Fruit fly (Drosophila melanogaster) whole organism, prepupa: ENCODE results near the gene Sirt6.

Experiments used
- Blimp-1 ChIP-seq: fragments of 200-800 bp; sonication (Bioruptor generic); optimal IDR thresholded peaks from 3 replicates; lab custom pipeline; 2017; ENCODE audit warnings: missing biosample characterization, missing genetic modification characterization, mild to moderate bottlenecking, moderate library complexity, missing genetic modification reagents
- CG10631 ChIP-seq: fragments of 200-800 bp; sonication (Bioruptor generic); optimal IDR thresholded peaks from 2 replicates; lab custom pipeline; 2016; ENCODE audit warnings: missing biosample characterization, missing genetic modification characterization
- CG10669 ChIP-seq: fragments of 200-800 bp; sonication (Bioruptor generic); optimal IDR thresholded peaks from 3 replicates; lab custom pipeline; 2018; ENCODE audit warnings: missing biosample characterization, mild to moderate bottlenecking, missing genetic modification characterization, moderate library complexity
- CG11762 ChIP-seq: fragments of 200-800 bp; sonication (Bioruptor generic); optimal IDR thresholded peaks from 3 replicates; lab custom pipeline; 2016; ENCODE audit warnings: missing biosample characterization, missing genetic modification characterization; ENCODE audit not compliant: insufficient read depth
- CG11902 ChIP-seq: fragments of 200-800 bp; sonication (Bioruptor generic); optimal IDR thresholded peaks from 3 replicates; lab custom pipeline; 2016; ENCODE audit warnings: missing biosample characterization, missing genetic modification characterization
- CG15336 ChIP-seq: fragments of 200-800 bp; sonication (Bioruptor generic); IDR thresholded peaks from 2 replicates; pipeline ENCODE4 v1.3.6; 2022; ENCODE audit warnings: missing biosample characterization, missing genetic modification characterization
- CG1621 ChIP-seq: fragments of 200-800 bp; sonication (Bioruptor generic); optimal IDR thresholded peaks from 3 replicates; lab custom pipeline; 2018; ENCODE audit warnings: missing biosample characterization, mild to moderate bottlenecking, missing genetic modification characterization
- CG16779 ChIP-seq: fragments of 200-800 bp; sonication (Bioruptor generic); optimal IDR thresholded peaks from 3 replicates; lab custom pipeline; 2017; ENCODE audit warnings: missing biosample characterization, mild to moderate bottlenecking, missing genetic modification characterization
- CG3032 ChIP-seq: fragments of 200-800 bp; optimal IDR thresholded peaks from 2 replicates; lab custom pipeline; 2019; ENCODE audit warnings: missing biosample characterization, mild to moderate bottlenecking, missing genetic modification characterization, moderate library complexity
- CG31627 ChIP-seq: fragments of 200-800 bp; sonication (Bioruptor generic); optimal IDR thresholded peaks from 3 replicates; lab custom pipeline; 2016; ENCODE audit warnings: missing biosample characterization, missing genetic modification characterization
- CG32006 ChIP-seq: fragments of 200-800 bp; sonication (Bioruptor generic); optimal IDR thresholded peaks from 3 replicates; lab custom pipeline; 2017; ENCODE audit warnings: missing biosample characterization, mild to moderate bottlenecking, missing genetic modification characterization
- CG34406 ChIP-seq: fragments of 200-800 bp; sonication (Bioruptor generic); optimal IDR thresholded peaks from 3 replicates; lab custom pipeline; 2016; ENCODE audit warnings: missing biosample characterization, missing genetic modification characterization
- CG3919 ChIP-seq: fragments of 200-800 bp; sonication (Bioruptor generic); optimal IDR thresholded peaks from 3 replicates; lab custom pipeline; 2016; ENCODE audit warnings: missing biosample characterization, missing genetic modification characterization
- CG6163 ChIP-seq: fragments of 200-800 bp; sonication (Bioruptor generic); IDR thresholded peaks from 3 replicates; pipeline ENCODE4 v1.3.6; 2022; ENCODE audit warnings: missing biosample characterization, missing genetic modification characterization
- CG6276 ChIP-seq: fragments of 200-800 bp; sonication (Bioruptor generic); optimal IDR thresholded peaks from 2 replicates; lab custom pipeline; 2017; ENCODE audit warnings: missing biosample characterization, mild to moderate bottlenecking, missing genetic modification characterization
- CG7368 ChIP-seq: fragments of 200-800 bp; sonication (Bioruptor generic); optimal IDR thresholded peaks from 3 replicates; lab custom pipeline; 2016; ENCODE audit warnings: missing biosample characterization, missing genetic modification characterization
- CG8119 ChIP-seq: fragments of 200-800 bp; sonication (Bioruptor generic); IDR thresholded peaks from 3 replicates; pipeline ENCODE4 v1.3.6; 2022; ENCODE audit warnings: missing biosample characterization, missing genetic modification characterization
- CG8632 ChIP-seq: fragments of 200-800 bp; sonication (Bioruptor generic); optimal IDR thresholded peaks from 3 replicates; lab custom pipeline; 2016; ENCODE audit warnings: missing biosample characterization, missing genetic modification characterization
- Eip75B ChIP-seq: fragments of 200-800 bp; sonication (Bioruptor generic); optimal IDR thresholded peaks from 3 replicates; lab custom pipeline; 2016; ENCODE audit warnings: missing biosample characterization, missing genetic modification characterization
- Eip78C ChIP-seq: fragments of 200-800 bp; sonication (Bioruptor generic); peaks from one replicate; lab custom pipeline; 2016; ENCODE audit warnings: missing biosample characterization, missing genetic modification characterization
- Ets96B ChIP-seq: fragments of 200-800 bp; optimal IDR thresholded peaks from 2 replicates; lab custom pipeline; 2019; ENCODE audit warnings: missing biosample characterization, mild to moderate bottlenecking, missing genetic modification characterization, moderate library complexity
- Gug ChIP-seq: fragments of 200-800 bp; sonication (Bioruptor generic); IDR thresholded peaks from 2 replicates; pipeline ENCODE4 v1.3.6; 2022; ENCODE audit warnings: missing biosample characterization, missing genetic modification characterization
- Hr38 ChIP-seq: sonication (Bioruptor generic); optimal IDR thresholded peaks from 2 replicates; lab custom pipeline; 2016; ENCODE audit warnings: missing biosample characterization, missing genetic modification characterization
- Hr39 ChIP-seq: fragments of 200-800 bp; sonication (Bioruptor generic); optimal IDR thresholded peaks from 2 replicates; lab custom pipeline; 2016; ENCODE audit warnings: missing biosample characterization, missing genetic modification characterization
- Met ChIP-seq: fragments of 200-800 bp; sonication (Bioruptor generic); optimal IDR thresholded peaks from 3 replicates; lab custom pipeline; 2016; ENCODE audit warnings: missing biosample characterization, missing genetic modification characterization
- OdsH ChIP-seq: fragments of 200-800 bp; sonication (Bioruptor generic); optimal IDR thresholded peaks from 3 replicates; lab custom pipeline; 2016; ENCODE audit warnings: missing biosample characterization, missing genetic modification characterization
- Smox ChIP-seq: fragments of 200-800 bp; sonication (Bioruptor generic); optimal IDR thresholded peaks from 3 replicates; lab custom pipeline; 2016; ENCODE audit warnings: missing biosample characterization, missing genetic modification characterization
- Sox102F ChIP-seq: fragments of 200-800 bp; sonication (Bioruptor generic); optimal IDR thresholded peaks from 2 replicates; lab custom pipeline; 2016; ENCODE audit warnings: missing biosample characterization, mild to moderate bottlenecking, missing genetic modification characterization
- Sox14 ChIP-seq: fragments of 200-800 bp; sonication (Bioruptor generic); optimal IDR thresholded peaks from 3 replicates; lab custom pipeline; 2016; ENCODE audit warnings: missing biosample characterization, missing genetic modification characterization
- achi ChIP-seq: fragments of 200-800 bp; sonication (Bioruptor generic); optimal IDR thresholded peaks from 3 replicates; lab custom pipeline; 2016; ENCODE audit warnings: missing biosample characterization, missing genetic modification characterization
- acj6 ChIP-seq: fragments of 200-800 bp; sonication (Bioruptor generic); optimal IDR thresholded peaks from 3 replicates; lab custom pipeline; 2016; ENCODE audit warnings: missing biosample characterization, missing genetic modification characterization
- dac ChIP-seq: fragments of 200-800 bp; sonication (Bioruptor generic); optimal IDR thresholded peaks from 2 replicates; lab custom pipeline; 2017; ENCODE audit warnings: missing biosample characterization, mild to moderate bottlenecking, missing genetic modification characterization
- dsx ChIP-seq: fragments of 200-800 bp; optimal IDR thresholded peaks from 3 replicates; lab custom pipeline; 2019; ENCODE audit warnings: missing biosample characterization, mild to moderate bottlenecking, missing genetic modification characterization, moderate library complexity; ENCODE audit not compliant: poor library complexity, severe bottlenecking
- esn ChIP-seq: fragments of 200-800 bp; sonication (Bioruptor generic); optimal IDR thresholded peaks from 2 replicates; lab custom pipeline; 2016; ENCODE audit warnings: missing biosample characterization, mild to moderate bottlenecking, missing genetic modification characterization, moderate library complexity
- fd59A ChIP-seq: fragments of 200-800 bp; sonication (Bioruptor generic); optimal IDR thresholded peaks from 2 replicates; lab custom pipeline; 2017; ENCODE audit warnings: missing biosample characterization, mild to moderate bottlenecking, missing genetic modification characterization, missing genetic modification reagents
- fd85E ChIP-seq: fragments of 200-800 bp; sonication (Bioruptor generic); optimal IDR thresholded peaks from 3 replicates; lab custom pipeline; 2016; ENCODE audit warnings: missing biosample characterization, missing genetic modification characterization
- fkh ChIP-seq: fragments of 200-800 bp; sonication (Bioruptor generic); optimal IDR thresholded peaks from 3 replicates; lab custom pipeline; 2017; ENCODE audit warnings: missing biosample characterization, mild to moderate bottlenecking, missing genetic modification characterization, moderate library complexity
- lz ChIP-seq: fragments of 200-800 bp; sonication (Bioruptor generic); optimal IDR thresholded peaks from 3 replicates; lab custom pipeline; 2016; ENCODE audit warnings: missing biosample characterization, missing genetic modification characterization
- pdm3 ChIP-seq: fragments of 200-800 bp; sonication (Bioruptor generic); optimal IDR thresholded peaks from 3 replicates; lab custom pipeline; 2016; ENCODE audit warnings: missing biosample characterization, missing genetic modification characterization
- salr ChIP-seq, 2 experiments: fragments of 200-800 bp; sonication (Bioruptor generic); optimal IDR thresholded peaks; 3 replicates each; lab custom pipeline; 2016 to 2018; ENCODE audit warnings: missing biosample characterization in 2 of 2, missing genetic modification characterization in 2 of 2, mild to moderate bottlenecking in 1 of 2
- spab ChIP-seq: fragments of 200-800 bp; sonication (Bioruptor generic); optimal IDR thresholded peaks from 2 replicates; lab custom pipeline; 2017; ENCODE audit warnings: missing biosample characterization, mild to moderate bottlenecking, missing genetic modification characterization, missing genetic modification reagents
- ss ChIP-seq, 2 experiments: fragments of 200-800 bp; sonication (Bioruptor generic); optimal IDR thresholded peaks; 2 replicates in 1 of 2; 3 replicates in 1 of 2; lab custom pipeline; 2017 to 2018; ENCODE audit warnings: mild to moderate bottlenecking in 2 of 2, missing biosample characterization in 2 of 2, missing genetic modification characterization in 2 of 2, moderate library complexity in 1 of 2
- svp ChIP-seq: fragments of 200-800 bp; sonication (Bioruptor generic); peaks from one replicate; lab custom pipeline; 2016; ENCODE audit warnings: missing biosample characterization, missing genetic modification characterization

Gene Sirt6

dm6 chr3R:10272695-10273094, 11.0 kb upstream of the Sirt6 start (continued):
- TF ChIP-seq CG1621 (tag; lab: Kevin White, UChicago) (no peak), svp (GFP tag; lab: Kevin White, UChicago) (no peak), CG15336 (GFP tag; lab: Robert Waterston, UW) (peak; percentile 67), Hr39 (GFP tag; lab: Kevin White, UChicago) (no peak), Sox102F (GFP tag; lab: Kevin White, UChicago) (no peak), CG34406 (GFP tag; lab: Kevin White, UChicago) (no peak), CG6163 (GFP tag; lab: Robert Waterston, UW) (peak; percentile 69), Gug (no peak), CG10631 (GFP tag; lab: Kevin White, UChicago) (peak; percentile 16), Eip78C (peak; percentile 51), CG3919 (GFP tag; lab: Kevin White, UChicago) (peak; percentile 9), CG8119 (GFP tag; lab: Robert Waterston, UW) (peak; percentile 55; the same call in 1 of the 3 replicates), CG6276 (GFP tag; lab: Kevin White, UChicago) (peak; percentile 43), achi (GFP tag; lab: Kevin White, UChicago) (no peak), fd85E (no peak), CG31627 (GFP tag; lab: Kevin White, UChicago) (no peak), Sox14 (no peak)

- TF ChIP-seq Ets96B (tag; lab: Kevin White, UChicago) (peak; percentile 59), CG32006 (GFP tag; lab: Kevin White, UChicago) (peak; percentile 9), dsx (GFP tag; lab: Kevin White, UChicago) (peak; percentile 40), fd59A (GFP tag; lab: Kevin White, UChicago) (peak; percentile 4), Sox102F (GFP tag; lab: Kevin White, UChicago) (peak; percentile 15), salr (GFP tag; optimal IDR thresholded peaks at IDR 0.05; lab: Kevin White, UChicago) (no peak), pdm3 (GFP tag; lab: Kevin White, UChicago) (peak; percentile 42), CG34406 (GFP tag; lab: Kevin White, UChicago) (peak; percentile 20), Blimp-1 (GFP tag; lab: Kevin White, UChicago) (no peak), Eip78C (peak; percentile 74), Met (peak; percentile 25), esn (no peak), CG31627 (GFP tag; lab: Kevin White, UChicago) (peak; percentile 21), CG3032 (peak; percentile 47), OdsH (GFP tag; lab: Kevin White, UChicago) (no peak), Hr38 (no peak), CG10631 (GFP tag; lab: Kevin White, UChicago) (peak; percentile 40), Hr39 (GFP tag; lab: Kevin White, UChicago) (peak; percentile 34), Eip75B (GFP tag; lab: Kevin White, UChicago) (no peak), CG1621 (tag; lab: Kevin White, UChicago) (peak; percentile 11), fd85E (no peak), Gug (no peak), CG10669 (peak; percentile 43), CG6163 (GFP tag; lab: Robert Waterston, UW) (0 out of 3 replicates have a peak, but pooled peaks have one; percentile 32), Sox14 (peak; percentile 7), dac (no peak), Smox (GFP tag; lab: Kevin White, UChicago) (no peak), achi (GFP tag; lab: Kevin White, UChicago) (peak; percentile 5), CG7368 (no peak), acj6 (GFP tag; lab: Kevin White, UChicago) (peak; percentile 9)
Observed at dm6 chr3R:10269921-10270431, 8.3 kb upstream of the Sirt6 start.

- TF ChIP-seq CG3919 (GFP tag; lab: Kevin White, UChicago) = peak; percentile 78
- no peak for TF ChIP-seq CG16779
- peak; percentile 66 for TF ChIP-seq CG8632 (GFP tag; lab: Kevin White, UChicago)
- peak; percentile 76 for TF ChIP-seq acj6 (GFP tag; lab: Kevin White, UChicago)
- peak; percentile 34 for TF ChIP-seq CG1621 (tag; lab: Kevin White, UChicago)
- peak; percentile 72 for TF ChIP-seq pdm3 (GFP tag; lab: Kevin White, UChicago)
- TF ChIP-seq CG8119 (GFP tag; lab: Robert Waterston, UW) = peak; percentile 81
- TF ChIP-seq Hr39 (GFP tag; lab: Kevin White, UChicago) = peak; percentile 94
- TF ChIP-seq CG11902 (GFP tag; lab: Kevin White, UChicago) = peak; percentile 74
- peak; percentile 93 for TF ChIP-seq CG31627 (GFP tag; lab: Kevin White, UChicago)
- peak; percentile 89 for TF ChIP-seq lz
- TF ChIP-seq esn = peak; percentile 89
- no peak for TF ChIP-seq Hr38
- peak; percentile 26 for TF ChIP-seq fkh (GFP tag; lab: Kevin White, UChicago)
- TF ChIP-seq fd85E = peak; percentile 4
- peak; percentile 41 for TF ChIP-seq spab (GFP tag; lab: Kevin White, UChicago)
- TF ChIP-seq CG11762 = peak; percentile 72
- TF ChIP-seq CG7368 = peak; percentile 73
- peak; percentile 77 for TF ChIP-seq CG15336 (GFP tag; lab: Robert Waterston, UW)
- peak; percentile 82 for TF ChIP-seq OdsH (GFP tag; lab: Kevin White, UChicago)
- TF ChIP-seq dsx (GFP tag; lab: Kevin White, UChicago) = peak; percentile 13
- TF ChIP-seq ss (GFP tag; optimal IDR thresholded peaks at IDR 0.05; lab: Kevin White, UChicago) = peak in 1 of 2 experiments; percentile 6
Observed at dm6 chr3R:10268865-10269442, 7.3 kb upstream of the Sirt6 start.
